Fruit fly (Drosophila melanogaster): Measurements from ENCODE around the gene CenB1A.
A peak's percentile ranks its signal among the peaks of the same experiment; 100 is the strongest.

The CenB1A gene

DNA sequence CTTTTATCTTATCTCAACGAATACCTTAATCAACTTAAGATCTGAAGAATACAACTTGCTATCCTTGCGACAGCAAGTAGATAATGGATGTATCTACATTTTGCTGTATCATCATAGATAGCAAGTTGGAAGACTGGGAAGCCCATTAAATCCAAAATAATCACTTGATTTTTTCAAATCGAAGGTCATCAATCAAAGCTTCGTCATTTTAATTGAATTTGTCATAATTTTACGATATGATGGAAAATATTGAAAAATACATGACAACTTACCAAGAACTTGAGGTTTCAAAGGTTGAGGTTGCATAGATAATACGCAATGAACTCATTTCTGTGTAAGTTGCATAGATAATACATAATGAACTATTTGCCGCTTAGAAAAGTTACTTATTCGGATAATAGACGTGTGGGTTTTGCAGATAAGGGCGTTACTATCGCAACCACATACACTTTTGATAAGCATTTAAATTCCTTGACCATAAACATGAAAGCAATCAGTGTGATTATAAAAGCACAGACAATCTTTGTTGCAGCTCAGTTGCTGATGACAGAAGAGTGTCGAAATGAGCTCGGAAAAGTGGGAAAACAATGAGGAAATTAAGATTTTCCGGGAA lies 20.9 kb upstream of the CenB1A start, which contains the start of gene CG6733:
Gene CG6733, plus strand, starts transcription at position 532 of the 613 bp plus-strand sequence.
- TF ChIP-seq Snoo (tag; optimal IDR thresholded peaks at IDR 0.05) (no peak), CG15710 (tag; optimal IDR thresholded peaks at IDR 0.05) (no peak), CG12605 (GFP tag; IDR thresholded peaks at IDR 0.05) (no peak), Ets98B (GFP tag; IDR thresholded peaks at IDR 0.05) (no peak), CG9948 (tag; optimal IDR thresholded peaks at IDR 0.05) (no peak), CG4496 (GFP tag; IDR thresholded peaks at IDR 0.05) (no peak), fd96Ca (GFP tag; IDR thresholded peaks at IDR 0.05) (no peak), gl (tag; optimal IDR thresholded peaks at IDR 0.05) (no peak), rn (GFP tag; IDR thresholded peaks at IDR 0.05) (no peak), Pif1A (GFP tag; optimal IDR thresholded peaks at IDR 0.05) (no peak), EcR (GFP tag; optimal IDR thresholded peaks at IDR 0.05) (no peak), CG14655 (GFP tag; optimal IDR thresholded peaks at IDR 0.05) (no peak), Pif1B (GFP tag; optimal IDR thresholded peaks at IDR 0.05) (no peak), CG17806 (tag; optimal IDR thresholded peaks at IDR 0.05) (no peak), CG13204 (GFP tag; optimal IDR thresholded peaks at IDR 0.05) (no peak), CG8159 (tag; optimal IDR thresholded peaks at IDR 0.05) (no peak), D1 (tag; optimal IDR thresholded peaks at IDR 0.05) (no peak), CG32121 (GFP tag; IDR thresholded peaks at IDR 0.05) (no peak), CG34367 (tag; optimal IDR thresholded peaks at IDR 0.05) (no peak), CG10348 (GFP tag; IDR thresholded peaks at IDR 0.05) (no peak)

DNA sequence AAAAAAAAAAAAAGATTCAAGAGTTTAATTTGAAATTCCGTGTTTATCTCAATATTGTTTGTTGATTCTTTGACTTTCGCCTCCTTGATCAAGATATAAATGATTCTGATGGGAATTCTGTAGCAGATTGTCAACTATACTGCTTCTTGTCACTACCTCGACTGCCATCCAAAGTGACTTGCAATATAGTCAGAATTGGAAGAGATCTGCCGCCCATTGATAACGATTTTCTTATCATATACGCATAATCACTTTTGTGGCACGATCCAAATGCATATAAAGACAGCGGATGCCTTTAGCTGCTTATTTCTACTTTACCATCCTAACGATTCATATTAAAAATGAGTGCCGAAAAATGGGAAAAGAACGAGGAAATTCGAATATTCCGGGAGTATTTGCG lies 19.0 kb upstream of the CenB1A start, which contains the start of gene CG6738:
Gene CG6738, plus strand, starts transcription at position 301 of the 400 bp plus-strand sequence.
- no peak for TF ChIP-seq CG8159 (tag; optimal IDR thresholded peaks at IDR 0.05)
- TF ChIP-seq Pif1A (GFP tag; optimal IDR thresholded peaks at IDR 0.05) = no peak
- TF ChIP-seq CG17806 (tag; optimal IDR thresholded peaks at IDR 0.05) = no peak
- TF ChIP-seq gl (tag; optimal IDR thresholded peaks at IDR 0.05) = no peak
- no peak for TF ChIP-seq D1 (tag; optimal IDR thresholded peaks at IDR 0.05)
- no peak for TF ChIP-seq CG13204 (GFP tag; optimal IDR thresholded peaks at IDR 0.05)
- no peak for TF ChIP-seq Pif1B (GFP tag; optimal IDR thresholded peaks at IDR 0.05)
- TF ChIP-seq Ets98B (GFP tag; IDR thresholded peaks at IDR 0.05) = no peak
- TF ChIP-seq fd96Ca (GFP tag; IDR thresholded peaks at IDR 0.05) = no peak
- no peak for TF ChIP-seq CG32121 (GFP tag; IDR thresholded peaks at IDR 0.05)
- TF ChIP-seq CG10348 (GFP tag; IDR thresholded peaks at IDR 0.05) = no peak

dm6 chr3R:23110724-23111123 lies 7.5 kb upstream of the CenB1A start:
- TF ChIP-seq Pif1A (GFP tag; optimal IDR thresholded peaks at IDR 0.05) (no peak), CG14655 (GFP tag; optimal IDR thresholded peaks at IDR 0.05) (peak; percentile 13), CG8301 (tag; optimal IDR thresholded peaks at IDR 0.05) (peak; percentile 15)

DNA sequence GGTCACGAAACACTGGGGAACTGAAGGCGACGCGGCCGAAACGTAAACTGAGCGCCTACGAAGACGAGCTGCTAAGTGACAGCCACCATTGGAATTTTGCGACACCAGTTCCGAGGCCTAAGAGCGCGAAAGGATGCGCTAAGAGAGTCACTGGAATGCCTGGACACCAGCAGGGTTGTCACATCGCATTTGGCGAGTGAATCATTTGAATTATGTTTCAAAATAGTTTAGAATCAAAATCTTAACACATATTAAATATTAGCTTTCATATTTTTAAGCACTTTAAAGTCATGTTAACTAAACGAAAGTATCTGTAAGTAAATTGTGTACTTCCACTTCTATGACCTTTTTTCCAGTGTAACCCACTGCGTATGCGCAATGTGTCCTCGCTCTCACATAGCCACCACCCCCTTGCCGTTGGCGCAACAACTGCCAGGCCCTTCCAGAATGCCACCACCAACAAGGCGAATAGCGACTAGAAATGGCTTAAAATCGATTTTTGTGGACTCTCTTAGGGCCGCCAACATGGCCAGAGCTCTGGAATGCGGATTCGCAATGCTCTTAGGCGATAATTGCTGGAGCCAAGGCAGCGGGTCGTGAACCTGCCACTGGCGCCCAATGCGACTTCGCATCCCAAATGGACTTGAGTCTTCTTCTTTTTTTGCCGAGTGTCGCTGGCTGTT lies 5.4 kb upstream of the CenB1A start, which contains the start of gene Cow:
Gene Cow, minus strand, starts transcription at position 51 of the 683 bp plus-strand sequence.
- TF ChIP-seq EcR (GFP tag; optimal IDR thresholded peaks at IDR 0.05) (no peak), CG12605 (GFP tag; IDR thresholded peaks at IDR 0.05) (no peak), CG9948 (tag; optimal IDR thresholded peaks at IDR 0.05) (peak; percentile 40), Pif1A (GFP tag; optimal IDR thresholded peaks at IDR 0.05) (peak; percentile 23), Pif1B (GFP tag; optimal IDR thresholded peaks at IDR 0.05) (peak; percentile 14), D1 (tag; optimal IDR thresholded peaks at IDR 0.05) (no peak), CG17806 (tag; optimal IDR thresholded peaks at IDR 0.05) (peak; percentile 29), CG13204 (GFP tag; optimal IDR thresholded peaks at IDR 0.05) (no peak), CG8159 (tag; optimal IDR thresholded peaks at IDR 0.05) (peak; percentile 64), Ets98B (GFP tag; IDR thresholded peaks at IDR 0.05) (peak; percentile 63), CG4496 (GFP tag; IDR thresholded peaks at IDR 0.05) (peak; percentile 66; the same call in 2 of the 3 replicates), CG15710 (tag; optimal IDR thresholded peaks at IDR 0.05) (peak; percentile 56), CG8301 (tag; optimal IDR thresholded peaks at IDR 0.05) (peak; percentile 45), rn (GFP tag; IDR thresholded peaks at IDR 0.05) (no peak), CG34367 (tag; optimal IDR thresholded peaks at IDR 0.05) (peak; percentile 34), Snoo (tag; optimal IDR thresholded peaks at IDR 0.05) (no peak), CG32121 (GFP tag; IDR thresholded peaks at IDR 0.05) (0 out of 2 replicates have a peak, but pooled peaks have one; percentile 39), fd96Ca (GFP tag; IDR thresholded peaks at IDR 0.05) (peak; percentile 60; the same call in 1 of the 3 replicates), CG10348 (GFP tag; IDR thresholded peaks at IDR 0.05) (no peak), CG14655 (GFP tag; optimal IDR thresholded peaks at IDR 0.05) (peak; percentile 53), gl (tag; optimal IDR thresholded peaks at IDR 0.05) (no peak)

DNA sequence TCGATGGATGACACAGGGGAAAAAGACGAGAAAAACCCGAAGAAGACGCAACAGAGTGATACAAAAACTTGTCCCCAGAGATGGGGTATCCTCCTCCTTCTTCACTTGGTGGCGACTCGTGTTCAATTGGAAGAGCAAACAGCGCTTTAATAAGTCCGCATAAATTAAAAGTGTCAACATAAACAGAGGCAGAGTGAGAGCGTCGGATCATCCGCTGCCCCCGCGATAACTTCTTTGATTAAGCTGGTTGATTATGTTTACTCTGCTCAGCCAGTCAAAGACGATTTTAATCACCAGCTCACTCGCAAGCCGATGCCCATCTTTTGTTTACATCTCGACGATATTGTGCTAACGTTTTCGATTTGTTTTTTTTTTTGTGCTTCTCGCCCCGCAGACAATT lies 1.7 kb downstream of the CenB1A start:
- TF ChIP-seq CG34367 (tag; optimal IDR thresholded peaks at IDR 0.05) (no peak), EcR (GFP tag; optimal IDR thresholded peaks at IDR 0.05) (peak; percentile 42)

- TF ChIP-seq CG4496 (GFP tag; IDR thresholded peaks at IDR 0.05) = no peak
Observed at dm6 chr3R:23120933-23121332, 2.7 kb downstream of the CenB1A start.
